Fruit fly (Drosophila melanogaster) whole organism, embryonic: Measurements from ENCODE around the gene CycA.

ENCODE experiments used
- Ada2b ChIP-seq: fragments of 200-800 bp; sonication (Bioruptor generic); IDR thresholded peaks from 2 replicates; pipeline ENCODE4 v1.3.6; 2022; ENCODE audit warnings: missing biosample characterization, missing genetic modification characterization
- Aef1 ChIP-seq: fragments of 200-800 bp; sonication (Bioruptor generic); IDR thresholded peaks from 3 replicates; pipeline ENCODE4 v1.3.6; 2022; ENCODE audit warnings: missing biosample characterization, missing genetic modification characterization
- Atf6 ChIP-seq: fragments of 200-800 bp; sonication (Bioruptor generic); IDR thresholded peaks from 2 replicates; pipeline ENCODE4 v1.3.6; 2022; ENCODE audit warnings: missing biosample characterization, missing genetic modification characterization
- Bteb2 ChIP-seq: fragments of 200-800 bp; sonication (Bioruptor generic); optimal IDR thresholded peaks from 2 replicates; lab custom pipeline; 2016; ENCODE audit warnings: missing biosample characterization, missing genetic modification characterization
- CG11085 ChIP-seq: fragments of 200-800 bp; sonication (Bioruptor generic); IDR thresholded peaks from 2 replicates; pipeline ENCODE4 v1.3.6; 2022; ENCODE audit warnings: missing biosample characterization, missing genetic modification characterization
- CG11247 ChIP-seq: fragments of 200-800 bp; sonication (Bioruptor generic); IDR thresholded peaks from 2 replicates; pipeline ENCODE4 v1.3.6; 2022; ENCODE audit warnings: missing biosample characterization, missing genetic modification characterization
- CG11695 ChIP-seq: fragments of 200-800 bp; sonication (Bioruptor generic); IDR thresholded peaks from 3 replicates; pipeline ENCODE4 v1.3.6; 2022; ENCODE audit warnings: missing biosample characterization, missing genetic modification characterization
- CG12155 ChIP-seq: fragments of 200-800 bp; sonication (Bioruptor generic); optimal IDR thresholded peaks from 3 replicates; lab custom pipeline; 2016; ENCODE audit warnings: missing biosample characterization, missing genetic modification characterization
- CG1233 ChIP-seq: fragments of 200-800 bp; sonication (Bioruptor generic); optimal IDR thresholded peaks from 4 replicates; lab custom pipeline; 2018; ENCODE audit warnings: missing biosample characterization, mild to moderate bottlenecking, missing genetic modification characterization
- CG12659 ChIP-seq: fragments of 200-800 bp; sonication (Bioruptor generic); optimal IDR thresholded peaks from 3 replicates; lab custom pipeline; 2017; ENCODE audit warnings: mild to moderate bottlenecking, missing biosample characterization, missing genetic modification reagents, missing genetic modification characterization
- CG1602 ChIP-seq: fragments of 200-800 bp; sonication (Bioruptor generic); optimal IDR thresholded peaks from 3 replicates; lab custom pipeline; 2016; ENCODE audit warnings: missing biosample characterization, missing genetic modification characterization
- CG16863 ChIP-seq: fragments of 200-800 bp; sonication (Bioruptor generic); optimal IDR thresholded peaks from 3 replicates; lab custom pipeline; 2016; ENCODE audit warnings: missing biosample characterization, missing genetic modification characterization
- CG18619 ChIP-seq: fragments of 200-800 bp; sonication (Bioruptor generic); optimal IDR thresholded peaks from 3 replicates; lab custom pipeline; 2017; ENCODE audit warnings: missing biosample characterization, mild to moderate bottlenecking, missing genetic modification characterization
- CG2120 ChIP-seq: fragments of 200-800 bp; sonication (Bioruptor generic); optimal IDR thresholded peaks from 3 replicates; lab custom pipeline; 2016; ENCODE audit warnings: missing biosample characterization, missing genetic modification characterization
- CG30403 ChIP-seq: fragments of 200-800 bp; sonication (Bioruptor generic); optimal IDR thresholded peaks from 3 replicates; lab custom pipeline; 2016; ENCODE audit warnings: missing biosample characterization, missing genetic modification characterization
- CG32772 ChIP-seq: fragments of 200-800 bp; sonication (Bioruptor generic); IDR thresholded peaks from 2 replicates; pipeline ENCODE4 v1.3.6; 2022; ENCODE audit warnings: missing biosample characterization, missing genetic modification characterization
- CG3281 ChIP-seq: fragments of 200-800 bp; sonication (Bioruptor generic); optimal IDR thresholded peaks from 3 replicates; lab custom pipeline; 2017; ENCODE audit warnings: missing biosample characterization, mild to moderate bottlenecking, missing genetic modification characterization
- CG3407 ChIP-seq: fragments of 200-800 bp; sonication (Bioruptor generic); optimal IDR thresholded peaks from 2 replicates; lab custom pipeline; 2018; ENCODE audit warnings: missing biosample characterization, mild to moderate bottlenecking, missing genetic modification characterization
- CG4328 ChIP-seq: fragments of 200-800 bp; sonication (Bioruptor generic); optimal IDR thresholded peaks from 3 replicates; lab custom pipeline; 2017; ENCODE audit warnings: missing biosample characterization, missing genetic modification reagents, missing genetic modification characterization
- CG4424 ChIP-seq: fragments of 200-800 bp; sonication (Bioruptor generic); optimal IDR thresholded peaks from 3 replicates; lab custom pipeline; 2016; ENCODE audit warnings: missing biosample characterization, missing genetic modification characterization
- CG4820 ChIP-seq: fragments of 200-800 bp; sonication (Bioruptor generic); optimal IDR thresholded peaks from 3 replicates; lab custom pipeline; 2016; ENCODE audit warnings: missing biosample characterization, missing genetic modification characterization
- CG6689 ChIP-seq: fragments of 200-800 bp; sonication (Bioruptor generic); IDR thresholded peaks from 2 replicates; pipeline ENCODE4 v1.3.6; 2022; ENCODE audit warnings: missing biosample characterization, missing genetic modification characterization
- CG7928 ChIP-seq: fragments of 200-800 bp; sonication (Bioruptor generic); optimal IDR thresholded peaks from 2 replicates; lab custom pipeline; 2017; ENCODE audit warnings: missing biosample characterization, mild to moderate bottlenecking, missing genetic modification characterization
- CG9727 ChIP-seq: fragments of 200-800 bp; sonication (Bioruptor generic); optimal IDR thresholded peaks from 3 replicates; lab custom pipeline; 2017; ENCODE audit warnings: missing biosample characterization, mild to moderate bottlenecking, missing genetic modification characterization
- CG9932 ChIP-seq: fragments of 200-800 bp; sonication (Bioruptor generic); IDR thresholded peaks from 2 replicates; pipeline ENCODE4 v1.3.6; 2022; ENCODE audit warnings: missing biosample characterization, missing genetic modification characterization
- Camta ChIP-seq: fragments of 200-800 bp; sonication (Bioruptor generic); optimal IDR thresholded peaks from 2 replicates; lab custom pipeline; 2016; ENCODE audit warnings: missing biosample characterization, missing genetic modification characterization
- D ChIP-seq, 2 experiments: fragments of 200-800 bp in 1 of 2; fragments of >200 bp in 1 of 2; sonication (Bioruptor generic) in 1 of 2; optimal IDR thresholded peaks; 2 replicates in 1 of 2; 3 replicates in 1 of 2; lab custom pipeline; 2017; ENCODE audit warnings: mild to moderate bottlenecking in 1 of 2, missing biosample characterization in 1 of 2, missing genetic modification characterization in 1 of 2, missing genetic modification reagents in 1 of 2
- Dp ChIP-seq: fragments of 200-800 bp; sonication (Bioruptor generic); optimal IDR thresholded peaks from 2 replicates; lab custom pipeline; 2018; ENCODE audit warnings: missing biosample characterization, mild to moderate bottlenecking, missing genetic modification characterization, moderate library complexity
- E2f2 ChIP-seq: fragments of 200-800 bp; sonication (Bioruptor generic); IDR thresholded peaks from 2 replicates; pipeline ENCODE4 v1.3.6; 2022; ENCODE audit warnings: missing biosample characterization, missing genetic modification characterization
- H15 ChIP-seq: fragments of 200-800 bp; sonication (Bioruptor generic); IDR thresholded peaks from 3 replicates; pipeline ENCODE4 v1.3.6; 2022; ENCODE audit warnings: missing biosample characterization, missing genetic modification characterization
- HmgD ChIP-seq: fragments of 200-800 bp; sonication (Bioruptor generic); optimal IDR thresholded peaks from 3 replicates; lab custom pipeline; 2016; ENCODE audit warnings: missing biosample characterization, missing genetic modification characterization
- HmgZ ChIP-seq: fragments of 200-800 bp; sonication (Bioruptor generic); optimal IDR thresholded peaks from 2 replicates; lab custom pipeline; 2018; ENCODE audit warnings: missing biosample characterization, mild to moderate bottlenecking, missing genetic modification characterization
- Pdp1 ChIP-seq, 2 experiments: fragments of 200-800 bp; sonication (Bioruptor generic); optimal IDR thresholded peaks; 3 replicates each; lab custom pipeline; 2016; ENCODE audit warnings: missing biosample characterization in 2 of 2, missing genetic modification characterization in 2 of 2, mild to moderate bottlenecking in 1 of 2, moderate library complexity in 1 of 2
- Sry-δ ChIP-seq: fragments of 200-800 bp; sonication (Bioruptor generic); optimal IDR thresholded peaks from 2 replicates; lab custom pipeline; 2016; ENCODE audit warnings: missing biosample characterization, missing genetic modification characterization
- Taf1 ChIP-seq: fragments of 200-800 bp; sonication (Bioruptor generic); IDR thresholded peaks from 2 replicates; pipeline ENCODE4 v1.3.6; 2022; ENCODE audit warnings: missing biosample characterization, missing genetic modification characterization
- al ChIP-seq: fragments of 200-800 bp; sonication (Bioruptor generic); IDR thresholded peaks from 2 replicates; pipeline ENCODE4 v1.3.6; 2022; ENCODE audit warnings: missing biosample characterization, missing genetic modification characterization
- ap ChIP-seq: fragments of 200-800 bp; sonication (Bioruptor generic); IDR thresholded peaks from 2 replicates; pipeline ENCODE4 v1.3.6; 2022; ENCODE audit warnings: missing biosample characterization, missing genetic modification characterization
- cas ChIP-seq: fragments of 200-800 bp; sonication (Bioruptor generic); IDR thresholded peaks from 2 replicates; pipeline ENCODE4 v1.3.6; 2022; ENCODE audit warnings: missing biosample characterization, missing genetic modification characterization
- caup ChIP-seq: fragments of 200-800 bp; sonication (Bioruptor generic); optimal IDR thresholded peaks from 3 replicates; lab custom pipeline; 2017; ENCODE audit warnings: missing biosample characterization, mild to moderate bottlenecking, missing genetic modification characterization, moderate library complexity; ENCODE audit not compliant: severe bottlenecking
- ci ChIP-seq: fragments of 200-800 bp; sonication (Bioruptor generic); IDR thresholded peaks from 3 replicates; pipeline ENCODE4 v1.3.6; 2022; ENCODE audit warnings: missing biosample characterization, missing genetic modification characterization
- cwo ChIP-seq: fragments of 200-800 bp; sonication (Bioruptor generic); optimal IDR thresholded peaks from 3 replicates; lab custom pipeline; 2017; ENCODE audit warnings: missing biosample characterization, missing genetic modification characterization, mild to moderate bottlenecking, moderate library complexity, missing genetic modification reagents
- dysf ChIP-seq: fragments of 200-800 bp; sonication (Bioruptor generic); IDR thresholded peaks from 3 replicates; pipeline ENCODE4 v1.3.6; 2022; ENCODE audit warnings: missing biosample characterization, missing genetic modification characterization
- esg ChIP-seq: fragments of 200-800 bp; sonication (Bioruptor generic); conservative IDR thresholded peaks from 2 replicates; pipeline ENCODE4 v1.3.6; 2022; ENCODE audit warnings: missing biosample characterization, missing genetic modification characterization
- fd96Cb ChIP-seq: fragments of 200-800 bp; sonication (Bioruptor generic); optimal IDR thresholded peaks from 2 replicates; lab custom pipeline; 2018; ENCODE audit warnings: missing biosample characterization, mild to moderate bottlenecking, missing genetic modification characterization, moderate library complexity
- lmd ChIP-seq: fragments of 200-800 bp; sonication (Bioruptor generic); IDR thresholded peaks from 2 replicates; pipeline ENCODE4 v1.3.6; 2022; ENCODE audit warnings: missing biosample characterization, missing genetic modification characterization
- mam ChIP-seq: fragments of 200-800 bp; sonication (Bioruptor generic); optimal IDR thresholded peaks from 3 replicates; lab custom pipeline; 2016; ENCODE audit warnings: missing biosample characterization, missing genetic modification characterization
- sob ChIP-seq: fragments of 200-800 bp; sonication (Bioruptor generic); IDR thresholded peaks from 2 replicates; pipeline ENCODE4 v1.3.6; 2022; ENCODE audit warnings: missing biosample characterization, missing genetic modification characterization
- stc ChIP-seq: fragments of 200-800 bp; sonication (Bioruptor generic); IDR thresholded peaks from 2 replicates; pipeline ENCODE4 v1.3.6; 2022; ENCODE audit warnings: missing biosample characterization, missing genetic modification characterization
- twi ChIP-seq: fragments of 200-800 bp; optimal IDR thresholded peaks from 2 replicates; lab custom pipeline; 2019; ENCODE audit warnings: missing biosample characterization, mild to moderate bottlenecking, missing genetic modification characterization, moderate library complexity
- wdn ChIP-seq: fragments of 200-800 bp; sonication (Bioruptor generic); IDR thresholded peaks from 2 replicates; pipeline ENCODE4 v1.3.6; 2022; ENCODE audit warnings: missing biosample characterization, missing genetic modification characterization

Gene CycA

DNA sequence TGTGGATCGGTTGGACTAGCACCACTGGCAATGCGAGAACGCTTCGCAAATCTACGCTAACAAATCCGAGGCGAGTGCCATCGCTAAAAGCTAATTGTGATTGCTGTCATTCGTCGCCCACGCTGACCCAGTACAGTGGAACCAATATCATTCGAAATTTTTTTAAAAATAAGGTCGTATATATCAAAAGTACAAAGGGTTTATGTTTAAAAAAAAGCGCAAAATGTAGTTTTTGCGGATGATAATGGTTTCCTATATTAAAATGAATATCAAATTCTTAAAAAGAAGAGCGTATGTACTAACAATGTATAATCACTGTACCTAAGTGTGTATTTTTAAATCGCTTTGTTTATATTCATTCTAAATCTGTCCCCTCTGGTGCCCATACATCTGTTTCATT lies 48.1 kb downstream of the CycA start (continued):
- TF ChIP-seq mam (peak; percentile 47), Camta (peak; percentile 19), esg (GFP tag; lab: Robert Waterston, UW) (peak; percentile 54), CG3281 (GFP tag; lab: Kevin White, UChicago) (peak; percentile 32), CG16863 (GFP tag; lab: Kevin White, UChicago) (peak; percentile 19), HmgZ (tag; lab: Kevin White, UChicago) (peak; percentile 33), CG2120 (GFP tag; lab: Kevin White, UChicago) (peak; percentile 71), CG3407 (GFP tag; lab: Kevin White, UChicago) (no peak), dysf (peak; percentile 80), Bteb2 (GFP tag; lab: Kevin White, UChicago) (peak; percentile 15), CG12659 (GFP tag; lab: Kevin White, UChicago) (peak; percentile 45), lmd (GFP tag; lab: Robert Waterston, UW) (peak; percentile 60; the same call in 1 of the 2 replicates), Sry-δ (GFP tag; lab: Kevin White, UChicago) (peak; percentile 14), CG6689 (peak; percentile 60), CG30403 (peak; percentile 36), ci (GFP tag; lab: Robert Waterston, UW) (0 out of 3 replicates have a peak, but pooled peaks have one; percentile 35), sob (GFP tag; lab: Robert Waterston, UW) (peak; percentile 62; the same call in 1 of the 2 replicates), CG11247 (GFP tag; lab: Robert Waterston, UW) (0 out of 2 replicates have a peak, but pooled peaks have one; percentile 46), H15 (GFP tag; lab: Robert Waterston, UW) (peak; percentile 51; the same call in 2 of the 3 replicates), CG11695 (peak; percentile 40; the same call in 1 of the 3 replicates), stc (GFP tag; lab: Robert Waterston, UW) (peak; percentile 34; the same call in 1 of the 2 replicates), cwo (peak; percentile 43), caup (GFP tag; lab: Kevin White, UChicago) (peak; percentile 18), CG4328 (GFP tag; lab: Kevin White, UChicago) (peak; percentile 3), D (optimal IDR thresholded peaks at IDR 0.05; lab: Kevin White, UChicago) (no peak), D (GFP tag; optimal IDR thresholded peaks at IDR 0.05; lab: Kevin White, UChicago) (no peak), E2f2 (GFP tag; lab: Robert Waterston, UW) (peak; percentile 38; the same call in 1 of the 2 replicates), CG1602 (no peak), Atf6 (peak; percentile 40; the same call in 1 of the 2 replicates), CG9932 (GFP tag; lab: Robert Waterston, UW) (peak; percentile 75), CG4424 (peak; percentile 1), Aef1 (GFP tag; lab: Robert Waterston, UW) (peak; percentile 39; the same call in 2 of the 3 replicates), CG32772 (GFP tag; lab: Robert Waterston, UW) (peak; percentile 23; the same call in 1 of the 2 replicates), CG11085 (no peak), fd96Cb (tag; lab: Kevin White, UChicago) (peak; percentile 25), CG18619 (peak; percentile 19), twi (no peak), Pdp1 (GFP tag; optimal IDR thresholded peaks at IDR 0.05; lab: Kevin White, UChicago) (peak in 1 of 2 experiments; percentile 7), CG12155 (peak; percentile 23), CG1233 (peak; percentile 28), Dp (GFP tag; lab: Kevin White, UChicago) (no peak), Taf1 (GFP tag; lab: Robert Waterston, UW) (0 out of 2 replicates have a peak, but pooled peaks have one; percentile 15), ap (GFP tag; lab: Robert Waterston, UW) (no peak), wdn (peak; percentile 50; the same call in 1 of the 2 replicates), HmgD (GFP tag; lab: Kevin White, UChicago) (no peak), CG4820 (peak; percentile 5), CG9727 (GFP tag; lab: Kevin White, UChicago) (peak; percentile 3), cas (0 out of 2 replicates have a peak, but pooled peaks have one; percentile 46), Ada2b (GFP tag; lab: Robert Waterston, UW) (peak; percentile 63), CG7928 (peak; percentile 17), al (GFP tag; lab: Robert Waterston, UW) (peak; percentile 61)
